Worm (Caenorhabditis elegans): ENCODE results near the gene T28D6.4.
A peak's percentile ranks its signal among the peaks of the same experiment; 100 is the strongest.

The T28D6.4 gene

DNA sequence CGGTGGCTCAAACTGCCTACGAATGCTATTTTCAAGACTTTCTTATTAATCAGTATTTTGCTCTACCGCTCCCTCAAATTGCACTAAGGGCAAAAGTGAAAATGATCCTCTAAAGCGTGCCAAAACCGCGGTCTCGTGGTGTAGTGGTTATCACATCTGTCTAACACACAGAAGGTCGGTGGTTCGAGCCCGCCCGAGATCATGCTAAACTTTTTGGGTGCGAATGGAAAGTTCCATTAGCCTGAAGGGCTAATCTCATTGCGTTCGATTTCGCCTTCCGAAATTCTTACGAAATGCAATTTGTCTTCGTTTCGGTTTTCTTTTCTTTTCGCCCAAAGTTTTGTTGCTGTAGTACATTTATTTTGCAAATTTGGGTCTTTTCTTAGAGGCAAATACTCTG is 6.8 kb upstream of the T28D6.4 start (continued):
- peak; percentile 16 for TF ChIP-seq ZK185.1 (tag; optimal IDR thresholded peaks at IDR 0.05; ENCODE audit: poor library complexity, severe bottlenecking)
- TF ChIP-seq cebp-1 (GFP tag; IDR thresholded peaks at IDR 0.05) = no peak
- TF ChIP-seq cebp-1 (tag; optimal IDR thresholded peaks at IDR 0.05) = peak; percentile 50
- TF ChIP-seq him-1 (tag; optimal IDR thresholded peaks at IDR 0.05) = no peak
- TF ChIP-seq F52B5.7 (tag; optimal IDR thresholded peaks at IDR 0.05) = peak; percentile 51
- TF ChIP-seq snpc-3.4 (tag; optimal IDR thresholded peaks at IDR 0.05) = peak; percentile 33
- peak; percentile 54; the same call in 1 of the 2 replicates for TF ChIP-seq dox-1 (GFP tag; IDR thresholded peaks at IDR 0.05)
- peak; percentile 48 for TF ChIP-seq snpc-1.1 (tag; optimal IDR thresholded peaks at IDR 0.05; ENCODE audit: insufficient read depth)
- peak; percentile 15 for TF ChIP-seq nhr-90 (tag; optimal IDR thresholded peaks at IDR 0.05)
- TF ChIP-seq Y67H2A.10 (GFP tag; conservative IDR thresholded peaks at IDR 0.05) = no peak
- 0 out of 2 replicates have a peak, but pooled peaks have one; percentile 20 for TF ChIP-seq mcd-1 (GFP tag; IDR thresholded peaks at IDR 0.05)
- peak; percentile 58 for TF ChIP-seq lsy-27 (tag; optimal IDR thresholded peaks at IDR 0.05; ENCODE audit: borderline replicate concordance, insufficient read depth)
- peak; percentile 29 for TF ChIP-seq lin-54 (GFP tag; optimal IDR thresholded peaks at IDR 0.05)
- TF ChIP-seq lag-1 (GFP tag; IDR thresholded peaks at IDR 0.05) = no peak
- TF ChIP-seq madf-6 (GFP tag; IDR thresholded peaks at IDR 0.05) = 0 out of 2 replicates have a peak, but pooled peaks have one; percentile 38
- peak; percentile 4 for TF ChIP-seq madf-10 (tag; optimal IDR thresholded peaks at IDR 0.05)
- no peak for TF ChIP-seq sea-2 (GFP tag; IDR thresholded peaks at IDR 0.05)
- no peak for TF ChIP-seq K11D2.4 (GFP tag; IDR thresholded peaks at IDR 0.05)
- peak; percentile 3 for TF ChIP-seq attf-5 (GFP tag; optimal IDR thresholded peaks at IDR 0.05)
- TF ChIP-seq B0261.1 (tag; optimal IDR thresholded peaks at IDR 0.05) = peak; percentile 63
- TF ChIP-seq B0336.3 (GFP tag; IDR thresholded peaks at IDR 0.05) = no peak
- no peak for TF ChIP-seq mel-28 (tag; optimal IDR thresholded peaks at IDR 0.05; ENCODE audit: borderline replicate concordance)
- no peak for TF ChIP-seq snpc-4 (GFP tag; optimal IDR thresholded peaks at IDR 0.05)
- peak in 2 of 4 experiments; percentile 56 to 61 for TF ChIP-seq snpc-4 (tag; optimal IDR thresholded peaks at IDR 0.05)

DNA sequence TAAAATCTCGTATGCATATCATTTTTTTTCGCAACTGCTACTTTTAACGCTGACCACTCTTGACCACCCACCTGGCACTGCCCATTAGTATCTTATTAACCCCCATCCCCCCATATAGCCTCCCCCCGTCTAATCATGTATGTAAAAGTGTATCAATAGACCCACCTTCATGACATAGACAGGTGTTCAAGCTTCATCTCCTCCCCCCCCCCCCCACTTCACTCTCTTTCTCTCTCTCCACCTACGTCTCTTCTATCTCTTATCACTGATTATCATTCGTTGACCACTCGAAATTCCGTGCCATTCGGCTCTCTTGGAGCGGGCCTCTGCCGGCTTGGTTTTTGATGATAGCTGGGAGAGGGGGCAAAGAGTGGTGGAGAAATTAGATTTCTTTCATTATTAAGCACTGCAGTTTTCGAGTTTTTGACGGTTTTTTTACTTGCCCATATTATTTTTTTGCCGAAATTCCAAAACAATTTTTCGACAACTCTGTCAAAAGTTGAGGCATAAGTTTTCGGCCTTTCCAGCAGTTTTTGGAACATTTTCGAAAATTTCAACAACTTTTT is 4.4 kb upstream of the T28D6.4 start:
- no peak for TF ChIP-seq egl-18 (GFP tag; IDR thresholded peaks at IDR 0.05)
- no peak for TF ChIP-seq mxl-1 (tag; optimal IDR thresholded peaks at IDR 0.05)
- 0 out of 2 replicates have a peak, but pooled peaks have one; percentile 6 for TF ChIP-seq zfh-2 (GFP tag; conservative IDR thresholded peaks at IDR 0.05)
- no peak for TF ChIP-seq let-526 (GFP tag; IDR thresholded peaks at IDR 0.05)
- TF ChIP-seq lin-40 (tag; optimal IDR thresholded peaks at IDR 0.05) = no peak

DNA sequence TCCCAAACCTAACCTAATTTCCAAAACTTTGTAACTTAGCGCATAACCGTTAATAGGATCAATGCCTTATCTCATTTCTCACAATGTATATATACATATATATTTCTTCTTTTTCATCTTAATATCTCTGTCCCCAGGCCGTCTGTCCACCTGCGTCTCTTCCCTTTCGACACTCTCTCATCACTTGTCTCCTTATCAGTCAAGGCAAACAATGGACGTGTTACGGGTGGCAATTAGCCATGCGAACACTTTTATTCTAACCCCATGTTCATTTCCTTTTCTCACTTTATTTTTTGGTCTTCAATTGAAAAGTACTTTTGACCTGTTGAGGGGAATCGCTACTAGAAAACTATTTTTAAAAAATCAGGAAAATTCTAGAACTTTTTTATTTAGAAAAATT is 2.8 kb upstream of the T28D6.4 start:
- TF ChIP-seq hmg-1.2 (GFP tag; IDR thresholded peaks at IDR 0.05) (peak; percentile 71; the same call in 1 of the 2 replicates), nhr-80 (tag; optimal IDR thresholded peaks at IDR 0.05) (peak; percentile 27), lin-26 (GFP tag; IDR thresholded peaks at IDR 0.05) (no peak)

DNA sequence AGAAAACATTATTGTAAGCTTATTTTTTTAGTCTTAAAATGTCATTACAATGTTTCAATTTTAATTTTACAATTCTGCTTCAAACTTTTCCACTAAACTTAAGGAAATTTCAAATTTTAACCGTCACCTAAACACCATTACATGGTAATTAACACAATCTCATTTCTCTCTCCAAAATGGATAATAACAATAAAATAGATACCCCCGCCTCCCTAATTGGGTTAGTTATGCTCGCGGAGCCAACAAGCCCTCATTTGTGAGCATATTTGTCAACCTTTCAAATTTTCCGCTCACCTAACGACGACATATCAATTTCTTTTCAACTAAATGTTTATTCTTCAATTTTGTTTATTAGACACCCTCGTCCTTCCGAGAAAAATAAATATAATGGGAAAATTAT is 2.0 kb upstream of the T28D6.4 start:
- TF ChIP-seq tbx-9 (tag; optimal IDR thresholded peaks at IDR 0.05; ENCODE audit: borderline replicate concordance) (no peak), ztf-26 (tag; optimal IDR thresholded peaks at IDR 0.05) (no peak), athp-1 (tag; optimal IDR thresholded peaks at IDR 0.05) (no peak), bed-1 (GFP tag; IDR thresholded peaks at IDR 0.05) (no peak), zfh-2 (GFP tag; conservative IDR thresholded peaks at IDR 0.05) (no peak), C06A6.2 (GFP tag; conservative IDR thresholded peaks at IDR 0.05) (no peak), unc-130 (GFP tag; optimal IDR thresholded peaks at IDR 0.05) (no peak), F37B4.10 (GFP tag; IDR thresholded peaks at IDR 0.05) (no peak), ekl-4 (GFP tag; IDR thresholded peaks at IDR 0.05) (no peak), chd-7 (tag; optimal IDR thresholded peaks at IDR 0.05) (no peak), pbrm-1 (GFP tag; IDR thresholded peaks at IDR 0.05) (no peak)
